Worm (Caenorhabditis elegans) whole organism, L1 larva: ENCODE data around the gene F52C9.3.

Experiments
- Y116A8C.19 ChIP-seq: sonication (generic microtip); optimal IDR thresholded peaks from 2 replicates; lab custom pipeline; 2016; ENCODE audit warnings: missing compliant biosample characterization, missing genetic modification characterization, borderline replicate concordance
- hlh-4 ChIP-seq: sonication (generic microtip); optimal IDR thresholded peaks from 2 replicates; lab custom pipeline; 2016; ENCODE audit warnings: mild to moderate bottlenecking, missing genetic modification characterization, missing compliant biosample characterization
- lsy-2 ChIP-seq, 2 experiments: fragments of 150-350 bp; optimal IDR thresholded peaks; 2 replicates each; lab custom pipeline; 2014; ENCODE audit warnings: missing biosample characterization in 2 of 2, missing genetic modification characterization in 2 of 2
- nhr-47 ChIP-seq: sonication (generic microtip); optimal IDR thresholded peaks from 2 replicates; lab custom pipeline; 2016; ENCODE audit warnings: mild to moderate bottlenecking, missing genetic modification characterization, moderate library complexity, missing compliant biosample characterization
- nhr-77 ChIP-seq: fragments of 150-350 bp; optimal IDR thresholded peaks from 2 replicates; lab custom pipeline; 2014; ENCODE audit warnings: missing biosample characterization, missing genetic modification characterization
- rnt-1 ChIP-seq: sonication (generic microtip); optimal IDR thresholded peaks from 2 replicates; lab custom pipeline; 2016; ENCODE audit warnings: mild to moderate bottlenecking, missing genetic modification characterization, moderate library complexity, missing compliant biosample characterization

DNA sequence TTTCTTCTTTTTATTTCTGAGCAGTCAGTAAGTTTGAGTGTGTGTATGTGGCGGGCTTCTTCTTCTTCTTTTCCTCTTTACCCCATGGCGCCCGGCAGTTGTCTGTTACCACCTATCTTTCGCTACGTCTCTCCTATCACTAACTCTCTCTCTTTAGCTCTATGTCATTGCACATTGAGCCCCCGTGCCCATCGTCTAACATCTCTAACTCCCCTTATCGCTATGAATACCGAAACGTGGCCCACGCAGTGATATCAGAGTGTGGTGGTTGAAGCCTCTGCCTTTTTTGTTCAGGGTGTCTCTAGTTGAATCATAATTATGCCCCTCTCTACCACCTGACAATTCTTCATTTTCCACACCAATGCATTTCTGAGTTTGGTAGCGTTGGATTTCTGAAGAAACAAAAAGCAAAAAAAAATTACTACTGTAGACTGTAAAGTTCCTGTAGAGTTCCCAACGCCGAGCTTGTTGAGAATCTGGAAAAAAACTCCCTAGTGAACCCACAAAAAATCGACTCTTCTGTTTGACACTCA, 12.9 kb downstream of the F52C9.3 start:
- TF ChIP-seq nhr-47 (no peak), rnt-1 (peak; percentile 23), Y116A8C.19 (tag; lab: Kevin White, UChicago) (no peak), lsy-2 (tag; optimal IDR thresholded peaks at IDR 0.05; lab: Kevin White, UChicago) (no peak), nhr-77 (tag; lab: Kevin White, UChicago) (no peak), hlh-4 (no peak)
